Worm (Caenorhabditis elegans) whole organism, mixed stage, embryonic: Measurements from ENCODE around the gene F28G4.2.

Experiments used
- ceh-83 ChIP-seq: fragments of 200-800 bp; sonication (Bioruptor generic); optimal IDR thresholded peaks from 2 replicates; lab custom pipeline; 2018; ENCODE audit warnings: mild to moderate bottlenecking, missing genetic modification characterization, missing compliant biosample characterization
- nhr-12 ChIP-seq: fragments of 150-350 bp; optimal IDR thresholded peaks from 2 replicates; lab custom pipeline; 2014; ENCODE audit warnings: missing biosample characterization, missing genetic modification characterization
- zip-8 ChIP-seq: fragments of 150-350 bp; optimal IDR thresholded peaks from 2 replicates; lab custom pipeline; 2014; ENCODE audit warnings: missing biosample characterization, missing genetic modification characterization
- ztf-11 ChIP-seq: fragments of 150-350 bp; optimal IDR thresholded peaks from 2 replicates; lab custom pipeline; 2014; ENCODE audit warnings: missing biosample characterization, missing genetic modification characterization

ce11 chrV:16256395-16256794, 25.7 kb downstream of the F28G4.2 start, which contains the start of gene bgnt-1.3:
- TF ChIP-seq nhr-12 (tag; lab: Kevin White, UChicago), result no peak
- TF ChIP-seq ceh-83, result no peak
- no peak for TF ChIP-seq ztf-11
- no peak for TF ChIP-seq zip-8
